Fruit fly (Drosophila melanogaster) whole organism, embryonic: ENCODE results near the gene Lgr3.
A peak's percentile ranks its signal among the peaks of the same experiment; 100 is the strongest.

Experiments
- Abd-B ChIP-seq: fragments of 200-800 bp; sonication (Bioruptor generic); optimal IDR thresholded peaks from 2 replicates; lab custom pipeline; 2018; ENCODE audit warnings: missing biosample characterization, mild to moderate bottlenecking, missing genetic modification characterization, moderate library complexity
- Aef1 ChIP-seq: fragments of 200-800 bp; sonication (Bioruptor generic); IDR thresholded peaks from 3 replicates; pipeline ENCODE4 v1.3.6; 2022; ENCODE audit warnings: missing biosample characterization, missing genetic modification characterization
- Antp ChIP-seq: fragments of 200-800 bp; sonication (Bioruptor generic); optimal IDR thresholded peaks from 3 replicates; lab custom pipeline; 2016; ENCODE audit warnings: missing biosample characterization, missing genetic modification characterization
- Atf-2 ChIP-seq: fragments of 200-800 bp; sonication (Bioruptor generic); optimal IDR thresholded peaks from 2 replicates; lab custom pipeline; 2016; ENCODE audit warnings: missing biosample characterization, missing genetic modification characterization
- Atf6 ChIP-seq: fragments of 200-800 bp; sonication (Bioruptor generic); IDR thresholded peaks from 2 replicates; pipeline ENCODE4 v1.3.6; 2022; ENCODE audit warnings: missing biosample characterization, missing genetic modification characterization
- B-H2 ChIP-seq: fragments of 200-800 bp; sonication (Bioruptor generic); optimal IDR thresholded peaks from 2 replicates; lab custom pipeline; 2018; ENCODE audit warnings: missing biosample characterization, mild to moderate bottlenecking, missing genetic modification characterization
- CG10209 ChIP-seq: fragments of 200-800 bp; sonication (Bioruptor generic); optimal IDR thresholded peaks from 3 replicates; lab custom pipeline; 2017; ENCODE audit warnings: missing biosample characterization, mild to moderate bottlenecking, missing genetic modification characterization, missing genetic modification reagents
- CG10431 ChIP-seq: fragments of 200-800 bp; sonication (Bioruptor generic); optimal IDR thresholded peaks from 3 replicates; lab custom pipeline; 2018; ENCODE audit warnings: missing biosample characterization, mild to moderate bottlenecking, missing genetic modification characterization
- CG11247 ChIP-seq: fragments of 200-800 bp; sonication (Bioruptor generic); IDR thresholded peaks from 2 replicates; pipeline ENCODE4 v1.3.6; 2022; ENCODE audit warnings: missing biosample characterization, missing genetic modification characterization
- CG11456 ChIP-seq: fragments of 200-800 bp; sonication (Bioruptor generic); IDR thresholded peaks from 3 replicates; pipeline ENCODE4 v1.3.6; 2022; ENCODE audit warnings: missing biosample characterization, missing genetic modification characterization
- CG11560 ChIP-seq: fragments of 200-800 bp; sonication (Bioruptor generic); IDR thresholded peaks from 3 replicates; pipeline ENCODE4 v1.3.6; 2022; ENCODE audit warnings: missing biosample characterization, missing genetic modification characterization
- CG11696 ChIP-seq: fragments of 200-800 bp; sonication (Bioruptor generic); IDR thresholded peaks from 2 replicates; pipeline ENCODE4 v1.3.6; 2022; ENCODE audit warnings: missing biosample characterization, missing genetic modification characterization
- CG14667 ChIP-seq: fragments of 200-800 bp; sonication (Bioruptor generic); IDR thresholded peaks from 2 replicates; pipeline ENCODE4 v1.3.6; 2022; ENCODE audit warnings: missing biosample characterization, missing genetic modification characterization
- CG15269 ChIP-seq: fragments of 200-800 bp; sonication (Bioruptor generic); optimal IDR thresholded peaks from 2 replicates; lab custom pipeline; 2018; ENCODE audit warnings: missing biosample characterization, mild to moderate bottlenecking, missing genetic modification characterization, moderate library complexity
- CG17359 ChIP-seq: fragments of 200-800 bp; sonication (Bioruptor generic); optimal IDR thresholded peaks from 3 replicates; lab custom pipeline; 2018; ENCODE audit warnings: missing biosample characterization, mild to moderate bottlenecking, missing genetic modification characterization, moderate library complexity
- CG2199 ChIP-seq: fragments of 200-800 bp; sonication (Bioruptor generic); IDR thresholded peaks from 3 replicates; pipeline ENCODE4 v1.3.6; 2022; ENCODE audit warnings: missing biosample characterization, missing genetic modification characterization
- CG32767 ChIP-seq: fragments of 200-800 bp; sonication (Bioruptor generic); IDR thresholded peaks from 2 replicates; pipeline ENCODE4 v1.3.6; 2022; ENCODE audit warnings: missing biosample characterization, missing genetic modification characterization
- CG32772 ChIP-seq: fragments of 200-800 bp; sonication (Bioruptor generic); IDR thresholded peaks from 2 replicates; pipeline ENCODE4 v1.3.6; 2022; ENCODE audit warnings: missing biosample characterization, missing genetic modification characterization
- CG33557 ChIP-seq: fragments of 200-800 bp; sonication (Bioruptor generic); optimal IDR thresholded peaks from 2 replicates; lab custom pipeline; 2019; ENCODE audit warnings: missing biosample characterization, mild to moderate bottlenecking, missing genetic modification characterization, moderate library complexity
- CG3847 ChIP-seq: fragments of 200-800 bp; sonication (Bioruptor generic); IDR thresholded peaks from 2 replicates; pipeline ENCODE4 v1.3.6; 2022; ENCODE audit warnings: missing biosample characterization, missing genetic modification characterization
- CG4282 ChIP-seq: fragments of 200-800 bp; sonication (Bioruptor generic); optimal IDR thresholded peaks from 2 replicates; lab custom pipeline; 2016; ENCODE audit warnings: missing biosample characterization, missing genetic modification characterization
- CG4360 ChIP-seq: fragments of 200-800 bp; sonication (Bioruptor generic); IDR thresholded peaks from 2 replicates; pipeline ENCODE4 v1.3.6; 2022; ENCODE audit warnings: missing biosample characterization, missing genetic modification characterization
- CG4617 ChIP-seq: fragments of 200-800 bp; sonication (Bioruptor generic); optimal IDR thresholded peaks from 3 replicates; lab custom pipeline; 2016; ENCODE audit warnings: missing biosample characterization, missing genetic modification characterization, borderline replicate concordance
- CG7745 ChIP-seq: fragments of 200-800 bp; sonication (Bioruptor generic); optimal IDR thresholded peaks from 2 replicates; lab custom pipeline; 2018; ENCODE audit warnings: missing biosample characterization, mild to moderate bottlenecking, missing genetic modification characterization, moderate library complexity
- CG8281 ChIP-seq: fragments of 200-800 bp; sonication (Bioruptor generic); optimal IDR thresholded peaks from 2 replicates; lab custom pipeline; 2018; ENCODE audit warnings: missing biosample characterization, mild to moderate bottlenecking, missing genetic modification characterization, moderate library complexity
- CG8478 ChIP-seq: fragments of >200 bp; optimal IDR thresholded peaks from 2 replicates; lab custom pipeline; 2018
- CG9215 ChIP-seq: fragments of 200-800 bp; sonication (Bioruptor generic); IDR thresholded peaks from 2 replicates; pipeline ENCODE4 v1.3.6; 2022; ENCODE audit warnings: missing biosample characterization, missing genetic modification characterization
- CG9727 ChIP-seq: fragments of 200-800 bp; sonication (Bioruptor generic); optimal IDR thresholded peaks from 3 replicates; lab custom pipeline; 2017; ENCODE audit warnings: missing biosample characterization, mild to moderate bottlenecking, missing genetic modification characterization
- CTCF ChIP-seq: fragments of 200-800 bp; sonication (Bioruptor generic); optimal IDR thresholded peaks from 2 replicates; lab custom pipeline; 2017; ENCODE audit warnings: missing biosample characterization, mild to moderate bottlenecking, missing genetic modification characterization, moderate library complexity
- Doc2 ChIP-seq: fragments of 200-800 bp; sonication (Bioruptor generic); IDR thresholded peaks from 2 replicates; pipeline ENCODE4 v1.3.6; 2022; ENCODE audit warnings: missing biosample characterization, missing genetic modification characterization
- Doc3 ChIP-seq: fragments of 200-800 bp; sonication (Bioruptor generic); IDR thresholded peaks from 3 replicates; pipeline ENCODE4 v1.3.6; 2022; ENCODE audit warnings: missing biosample characterization, missing genetic modification characterization; ENCODE audit not compliant: partially characterized antibody
- Dp ChIP-seq: fragments of 200-800 bp; sonication (Bioruptor generic); optimal IDR thresholded peaks from 2 replicates; lab custom pipeline; 2018; ENCODE audit warnings: missing biosample characterization, mild to moderate bottlenecking, missing genetic modification characterization, moderate library complexity
- H2.0 ChIP-seq: fragments of 200-800 bp; sonication (Bioruptor generic); IDR thresholded peaks from 2 replicates; pipeline ENCODE4 v1.3.6; 2022; ENCODE audit warnings: missing biosample characterization, missing genetic modification characterization
- HmgZ ChIP-seq: fragments of 200-800 bp; sonication (Bioruptor generic); optimal IDR thresholded peaks from 2 replicates; lab custom pipeline; 2018; ENCODE audit warnings: missing biosample characterization, mild to moderate bottlenecking, missing genetic modification characterization
- Hr51 ChIP-seq, 2 experiments: fragments of 200-800 bp; sonication (Bioruptor generic); optimal IDR thresholded peaks; 2 replicates in 1 of 2; 3 replicates in 1 of 2; lab custom pipeline; 2016 to 2018; ENCODE audit warnings: missing biosample characterization in 2 of 2, missing genetic modification characterization in 2 of 2, mild to moderate bottlenecking in 1 of 2, moderate library complexity in 1 of 2
- Max ChIP-seq: fragments of 200-800 bp; sonication (Bioruptor generic); optimal IDR thresholded peaks from 2 replicates; lab custom pipeline; 2016; ENCODE audit warnings: missing biosample characterization, mild to moderate bottlenecking, missing genetic modification characterization
- Optix ChIP-seq: fragments of 200-800 bp; sonication (Bioruptor generic); IDR thresholded peaks from 3 replicates; pipeline ENCODE4 v1.3.6; 2022; ENCODE audit warnings: missing biosample characterization, missing genetic modification characterization
- chif ChIP-seq, 2 experiments: fragments of 200-800 bp; sonication (Bioruptor generic); optimal IDR thresholded peaks; 3 replicates each; lab custom pipeline; 2016; ENCODE audit warnings: missing biosample characterization in 2 of 2, missing genetic modification characterization in 2 of 2
- emc ChIP-seq: fragments of 200-800 bp; sonication (Bioruptor generic); optimal IDR thresholded peaks from 2 replicates; lab custom pipeline; 2016; ENCODE audit warnings: missing biosample characterization, missing genetic modification characterization
- exex ChIP-seq: fragments of 200-800 bp; sonication (Bioruptor generic); optimal IDR thresholded peaks from 4 replicates; lab custom pipeline; 2018; ENCODE audit warnings: missing biosample characterization, mild to moderate bottlenecking, missing genetic modification characterization, moderate library complexity
- fd96Cb ChIP-seq: fragments of 200-800 bp; sonication (Bioruptor generic); optimal IDR thresholded peaks from 2 replicates; lab custom pipeline; 2018; ENCODE audit warnings: missing biosample characterization, mild to moderate bottlenecking, missing genetic modification characterization, moderate library complexity
- gcm2 ChIP-seq: fragments of 200-800 bp; sonication (Bioruptor generic); optimal IDR thresholded peaks from 2 replicates; lab custom pipeline; 2016; ENCODE audit warnings: missing biosample characterization, missing genetic modification characterization
- jigr1 ChIP-seq: fragments of 200-800 bp; sonication (Bioruptor generic); IDR thresholded peaks from 3 replicates; pipeline ENCODE4 v1.3.6; 2022; ENCODE audit warnings: missing biosample characterization, missing genetic modification characterization
- mirr ChIP-seq: fragments of 200-800 bp; sonication (Bioruptor generic); optimal IDR thresholded peaks from 3 replicates; lab custom pipeline; 2018; ENCODE audit warnings: missing biosample characterization, mild to moderate bottlenecking, missing genetic modification characterization
- pita ChIP-seq: fragments of 200-800 bp; sonication (Bioruptor generic); optimal IDR thresholded peaks from 2 replicates; lab custom pipeline; 2017; ENCODE audit warnings: missing biosample characterization, mild to moderate bottlenecking, missing genetic modification characterization
- sna ChIP-seq: fragments of 200-800 bp; sonication (Bioruptor generic); IDR thresholded peaks from 2 replicates; pipeline ENCODE4 v1.3.6; 2022; ENCODE audit warnings: missing biosample characterization, missing genetic modification characterization; ENCODE audit not compliant: partially characterized antibody
- sug ChIP-seq: fragments of 200-800 bp; optimal IDR thresholded peaks from 2 replicates; lab custom pipeline; 2019; ENCODE audit warnings: missing biosample characterization, mild to moderate bottlenecking, missing genetic modification characterization, moderate library complexity
- tgo ChIP-seq: fragments of 200-800 bp; sonication (Bioruptor generic); IDR thresholded peaks from 3 replicates; pipeline ENCODE4 v1.3.6; 2022; ENCODE audit warnings: missing biosample characterization, missing genetic modification characterization
- ttk ChIP-seq: fragments of 200-800 bp; sonication (Bioruptor generic); IDR thresholded peaks from 2 replicates; pipeline ENCODE4 v2.1.2; 2022; ENCODE audit warnings: missing biosample characterization, missing genetic modification characterization
- vnd ChIP-seq: fragments of 200-800 bp; sonication (Bioruptor generic); IDR thresholded peaks from 3 replicates; pipeline ENCODE4 v1.3.6; 2022; ENCODE audit warnings: missing biosample characterization, missing genetic modification characterization; ENCODE audit not compliant: partially characterized antibody
- zen2 ChIP-seq: fragments of 200-800 bp; sonication (Bioruptor generic); IDR thresholded peaks from 3 replicates; pipeline ENCODE4 v1.3.6; 2022; ENCODE audit warnings: missing biosample characterization, missing genetic modification characterization; ENCODE audit not compliant: partially characterized antibody

Lgr3 gene

DNA sequence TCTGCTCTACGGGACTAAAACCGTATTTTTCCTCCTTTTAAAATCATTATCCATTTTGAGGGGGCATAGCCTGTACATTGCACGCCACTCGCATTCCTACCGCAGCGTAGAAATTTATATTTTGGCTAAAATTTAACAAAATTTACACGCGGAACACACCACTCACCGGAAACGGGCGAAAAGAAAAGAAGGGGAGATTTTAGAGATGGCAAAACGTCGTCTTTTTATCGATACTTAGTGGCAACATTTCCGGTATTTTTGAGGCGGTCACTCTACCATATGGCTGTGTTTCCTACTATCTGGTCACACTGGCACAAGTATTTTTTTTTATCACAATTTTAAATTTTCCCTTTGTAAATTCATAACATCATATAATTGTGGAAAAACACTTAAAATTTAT is 19.2 kb downstream of the Lgr3 start, which contains the start of gene RpL27 (continued):
- TF ChIP-seq CG4360 (GFP tag; lab: Robert Waterston, UW) (0 out of 2 replicates have a peak, but pooled peaks have one; percentile 23), mirr (GFP tag; lab: Kevin White, UChicago) (peak; percentile 86), Atf-2 (peak; percentile 21), gcm2 (GFP tag; lab: Kevin White, UChicago) (peak; percentile 85), CG11560 (tag; lab: Robert Waterston, UW) (no peak), Dp (peak; percentile 76), Doc2 (GFP tag; lab: Robert Waterston, UW) (no peak), vnd (GFP tag; lab: Robert Waterston, UW) (peak; percentile 45; the same call in 1 of the 3 replicates), jigr1 (GFP tag; lab: Robert Waterston, UW) (no peak), Optix (GFP tag; lab: Robert Waterston, UW) (peak; percentile 28; the same call in 1 of the 3 replicates), CG4617 (GFP tag; lab: Kevin White, UChicago) (peak; percentile 67), CG4282 (no peak), Aef1 (GFP tag; lab: Robert Waterston, UW) (no peak; the same call in 2 of the 3 replicates), CG11456 (GFP tag; lab: Robert Waterston, UW) (peak; percentile 89), B-H2 (peak; percentile 92), Doc3 (GFP tag; lab: Robert Waterston, UW) (peak; percentile 34; the same call in 1 of the 3 replicates), CG14667 (GFP tag; lab: Robert Waterston, UW) (no peak), emc (GFP tag; lab: Kevin White, UChicago) (peak; percentile 88), fd96Cb (tag; lab: Kevin White, UChicago) (peak; percentile 31), Hr51 (GFP tag; optimal IDR thresholded peaks at IDR 0.05; lab: Kevin White, UChicago) (peak; percentile 66 to 67), chif (GFP tag; optimal IDR thresholded peaks at IDR 0.05; lab: Kevin White, UChicago) (peak; percentile 53 to 65), sug (tag; lab: Kevin White, UChicago) (peak; percentile 84), HmgZ (peak; percentile 82), CTCF (GFP tag; lab: Kevin White, UChicago) (peak; percentile 64), ttk (GFP tag; lab: Robert Waterston, UW) (peak; percentile 63; the same call in 1 of the 2 replicates), Antp (peak; percentile 33), exex (tag; lab: Kevin White, UChicago) (peak; percentile 56), CG7745 (tag; lab: Kevin White, UChicago) (no peak), CG33557 (peak; percentile 71), CG10431 (GFP tag; lab: Kevin White, UChicago) (peak; percentile 97), Max (GFP tag; lab: Kevin White, UChicago) (peak; percentile 87), CG11247 (GFP tag; lab: Robert Waterston, UW) (peak; percentile 79), CG9727 (peak; percentile 88), pita (GFP tag; lab: Kevin White, UChicago) (no peak), CG10209 (GFP tag; lab: Kevin White, UChicago) (peak; percentile 86), CG9215 (0 out of 2 replicates have a peak, but pooled peaks have one; percentile 40), CG32767 (peak; percentile 77; the same call in 1 of the 2 replicates), CG8281 (peak; percentile 48), CG3847 (GFP tag; lab: Robert Waterston, UW) (peak; percentile 83), CG17359 (tag; lab: Kevin White, UChicago) (peak; percentile 72), CG11696 (GFP tag; lab: Robert Waterston, UW) (0 out of 2 replicates have a peak, but pooled peaks have one; percentile 41), zen2 (GFP tag; lab: Robert Waterston, UW) (no peak), CG2199 (GFP tag; lab: Robert Waterston, UW) (0 out of 3 replicates have a peak, but pooled peaks have one; percentile 8), CG32772 (peak; percentile 75), H2.0 (peak; percentile 76), sna (GFP tag; lab: Robert Waterston, UW) (peak; percentile 16; the same call in 1 of the 2 replicates), tgo (peak; percentile 54; the same call in 2 of the 3 replicates), CG15269 (tag; lab: Kevin White, UChicago) (peak; percentile 74), Abd-B (GFP tag; lab: Kevin White, UChicago) (no peak), CG8478 (lab: Kevin White, UChicago) (no peak), Atf6 (GFP tag; lab: Robert Waterston, UW) (peak; percentile 75)
